Worm (Caenorhabditis elegans): ENCODE measurements around the gene cpf-1.

cpf-1 gene

DNA sequence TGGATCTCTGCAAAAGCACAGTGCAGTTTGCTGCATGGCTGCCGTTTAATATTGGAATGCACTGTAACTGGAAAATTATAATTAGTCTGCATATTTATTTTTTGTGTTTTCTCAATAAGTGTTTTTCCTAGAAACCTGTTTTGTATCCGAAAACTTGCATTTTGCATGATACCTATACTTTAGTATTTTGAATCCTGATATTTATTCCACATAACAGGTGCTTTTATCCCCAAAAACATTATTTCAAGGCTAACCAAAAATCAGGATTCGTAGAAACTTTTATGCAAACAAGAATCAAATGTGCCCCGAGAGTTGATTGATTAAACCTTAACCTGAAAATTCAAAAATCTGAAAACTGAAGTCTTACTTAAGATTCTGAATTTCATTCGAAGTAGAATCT, 8.3 kb upstream of the cpf-1 start:
- TF ChIP-seq F55B11.4 (tag; optimal IDR thresholded peaks at IDR 0.05; ENCODE audit: borderline replicate concordance, insufficient read depth) (no peak), ama-1 (optimal IDR thresholded peaks at IDR 0.05) (no peak), ama-1 (GFP tag; optimal IDR thresholded peaks at IDR 0.05) (no peak), lin-54 (GFP tag; optimal IDR thresholded peaks at IDR 0.05) (no peak), nhr-90 (tag; optimal IDR thresholded peaks at IDR 0.05) (no peak), hlh-26 (GFP tag; conservative IDR thresholded peaks at IDR 0.05) (no peak), D2030.7 (GFP tag; IDR thresholded peaks at IDR 0.05) (no peak), nfya-2 (GFP tag; IDR thresholded peaks at IDR 0.05) (no peak), rcor-1 (GFP tag; IDR thresholded peaks at IDR 0.05) (no peak), F52B5.7 (tag; optimal IDR thresholded peaks at IDR 0.05) (no peak), ztf-22 (GFP tag; optimal IDR thresholded peaks at IDR 0.05) (no peak), B0035.1 (tag; optimal IDR thresholded peaks at IDR 0.05) (no peak), ztf-28 (GFP tag; IDR thresholded peaks at IDR 0.05) (no peak), C17E4.6 (GFP tag; IDR thresholded peaks at IDR 0.05) (no peak), sea-2 (GFP tag; IDR thresholded peaks at IDR 0.05) (no peak), nhr-27 (tag; optimal IDR thresholded peaks at IDR 0.05) (no peak), rpc-1 (optimal IDR thresholded peaks at IDR 0.05) (no peak), rpc-1 (tag; optimal IDR thresholded peaks at IDR 0.05) (no peak), attf-6 (GFP tag; IDR thresholded peaks at IDR 0.05) (no peak)

DNA sequence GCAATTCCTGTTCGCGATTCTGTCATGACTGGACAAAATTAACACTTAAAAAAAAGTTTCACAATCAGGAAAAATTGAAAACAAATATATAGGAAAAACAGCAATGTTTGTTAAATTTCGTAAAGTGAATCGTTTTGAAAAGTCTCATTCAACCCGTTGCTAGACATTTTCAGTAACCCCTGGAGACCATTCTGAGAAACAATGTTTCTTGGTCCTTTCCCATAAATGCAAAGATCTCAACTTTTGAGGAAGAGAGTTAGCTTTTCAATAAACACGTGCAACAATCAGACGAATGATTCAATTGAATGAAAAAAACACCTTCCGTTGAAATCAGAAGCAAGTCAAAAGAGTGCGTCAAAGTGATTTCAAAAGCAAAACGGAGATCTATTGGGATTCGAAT, 7.8 kb upstream of the cpf-1 start, which contains the start of gene F28C6.9:
TSS of gene F28C6.9 (minus strand) at position 101 of the 400 bp plus-strand sequence.
- TF ChIP-seq hlh-12 (tag; optimal IDR thresholded peaks at IDR 0.05) = no peak
- TF ChIP-seq snpc-3.4 (tag; optimal IDR thresholded peaks at IDR 0.05) = no peak
- TF ChIP-seq mcd-1 (GFP tag; IDR thresholded peaks at IDR 0.05) = no peak
- TF ChIP-seq C06A6.2 (GFP tag; conservative IDR thresholded peaks at IDR 0.05) = no peak
- no peak for TF ChIP-seq hmg-20 (GFP tag; IDR thresholded peaks at IDR 0.05)
- TF ChIP-seq B0336.3 (GFP tag; IDR thresholded peaks at IDR 0.05) = no peak
- no peak for TF ChIP-seq die-1 (tag; optimal IDR thresholded peaks at IDR 0.05)
- TF ChIP-seq nfya-1 (tag; optimal IDR thresholded peaks at IDR 0.05; ENCODE audit: borderline replicate concordance, insufficient read depth) = no peak
- no peak for TF ChIP-seq lin-40 (tag; optimal IDR thresholded peaks at IDR 0.05)
- TF ChIP-seq egl-44 (GFP tag; IDR thresholded peaks at IDR 0.05) = no peak
- TF ChIP-seq ZK185.1 (tag; optimal IDR thresholded peaks at IDR 0.05; ENCODE audit: poor library complexity, severe bottlenecking) = no peak
- TF ChIP-seq sdz-38 (tag; optimal IDR thresholded peaks at IDR 0.05) = no peak
- no peak for TF ChIP-seq ztf-6 (GFP tag; IDR thresholded peaks at IDR 0.05)
- TF ChIP-seq C17E4.6 (GFP tag; IDR thresholded peaks at IDR 0.05) = no peak
- TF ChIP-seq hrde-1 (tag; optimal IDR thresholded peaks at IDR 0.05; ENCODE audit: borderline replicate concordance) = no peak
- TF ChIP-seq dpl-1 (GFP tag; optimal IDR thresholded peaks at IDR 0.05) = no peak
- TF ChIP-seq ceh-58 (GFP tag; IDR thresholded peaks at IDR 0.05) = no peak

- TF ChIP-seq sptf-2 (GFP tag; optimal IDR thresholded peaks at IDR 0.05) (no peak), ceh-79 (tag; optimal IDR thresholded peaks at IDR 0.05) (no peak), ztf-22 (GFP tag; optimal IDR thresholded peaks at IDR 0.05) (no peak), him-1 (tag; optimal IDR thresholded peaks at IDR 0.05) (peak; percentile 28), F39B2.1 (GFP tag; IDR thresholded peaks at IDR 0.05) (no peak)
These were observed 5.4 kb upstream of the cpf-1 start, which contains the start of gene F28C6.10 for ce11 chrII:8607662-8608061. TSS of gene F28C6.10 (plus strand) at chrII:8607962.

Data from whole organism, young adult.